Worm (Caenorhabditis elegans): ENCODE results near the gene dnj-23.

DNA sequence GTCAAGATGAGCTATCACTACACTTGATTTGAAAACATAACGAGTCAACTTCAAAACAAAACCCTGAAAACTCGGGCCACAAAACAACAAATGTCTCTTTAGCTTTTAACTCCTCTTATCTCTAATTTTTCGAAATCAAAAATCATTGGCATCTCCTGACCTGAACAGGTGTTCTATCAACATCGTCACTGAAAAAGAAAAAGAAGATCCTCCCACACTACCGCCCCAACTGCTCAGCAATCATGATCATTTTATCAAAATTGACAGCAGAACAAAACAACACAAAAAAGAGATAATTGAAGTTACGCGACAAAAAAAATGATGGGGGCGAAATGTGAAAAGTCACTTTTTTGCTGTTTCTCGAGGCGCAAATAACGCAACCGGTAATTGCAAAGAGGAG lies 30.0 kb downstream of the dnj-23 start:
- TF ChIP-seq ets-7 (tag; optimal IDR thresholded peaks at IDR 0.05) (no peak), tra-4 (tag; optimal IDR thresholded peaks at IDR 0.05) (no peak), ama-1 (optimal IDR thresholded peaks at IDR 0.05) (no peak), F13C5.2 (tag; optimal IDR thresholded peaks at IDR 0.05) (no peak), ceh-36 (tag; optimal IDR thresholded peaks at IDR 0.05) (no peak), flt-1 (GFP tag; IDR thresholded peaks at IDR 0.05) (no peak), scrt-1 (GFP tag; IDR thresholded peaks at IDR 0.05) (no peak), hmbx-1 (tag; optimal IDR thresholded peaks at IDR 0.05) (no peak), B0310.2 (tag; optimal IDR thresholded peaks at IDR 0.05) (no peak), ceh-13 (GFP tag; optimal IDR thresholded peaks at IDR 0.05) (no peak)
